Worm (Caenorhabditis elegans) whole organism, late embryonic: ENCODE results near the gene T26A8.4.
"Not testable (repeated sequence)": the region's sequence is repeated elsewhere in the genome, so short reads cannot be mapped to it uniquely, and the experiment has no call there.

Experiments used
- C38D4.7 ChIP-seq: fragments of 200-800 bp; sonication (Bioruptor generic); optimal IDR thresholded peaks from 2 replicates; lab custom pipeline; 2018; ENCODE audit warnings: mild to moderate bottlenecking, missing genetic modification characterization, moderate library complexity, missing compliant biosample characterization
- F13H6.1 ChIP-seq: sonication (generic microtip); optimal IDR thresholded peaks from 2 replicates; lab custom pipeline; 2016; ENCODE audit warnings: missing genetic modification characterization, missing compliant biosample characterization
- K02D7.2 ChIP-seq: sonication (generic microtip); optimal IDR thresholded peaks from 2 replicates; lab custom pipeline; 2017; ENCODE audit warnings: mild to moderate bottlenecking, missing genetic modification characterization, missing compliant biosample characterization
- K09A11.1 ChIP-seq: sonication (generic microtip); optimal IDR thresholded peaks from 2 replicates; lab custom pipeline; 2017; ENCODE audit warnings: antibody characterized with exemption, mild to moderate bottlenecking, missing genetic modification characterization, missing compliant biosample characterization; ENCODE audit not compliant: insufficient read depth
- T23F11.4 ChIP-seq: fragments of 200-800 bp; sonication (Bioruptor generic); optimal IDR thresholded peaks from 2 replicates; lab custom pipeline; 2018; ENCODE audit warnings: mild to moderate bottlenecking, missing genetic modification characterization, missing compliant biosample characterization
- Y22D7AL.16 ChIP-seq: sonication (generic microtip); optimal IDR thresholded peaks from 2 replicates; lab custom pipeline; 2016; ENCODE audit warnings: missing genetic modification characterization, missing compliant biosample characterization
- ama-1 ChIP-seq: fragments of 150-350 bp; optimal IDR thresholded peaks from 2 replicates; lab custom pipeline; 2014
- ceh-14 ChIP-seq: sonication (generic microtip); optimal IDR thresholded peaks from 2 replicates; lab custom pipeline; 2016; ENCODE audit warnings: missing genotype, missing genetic modification characterization, missing compliant biosample characterization
- ceh-18 ChIP-seq: sonication (generic microtip); optimal IDR thresholded peaks from 2 replicates; lab custom pipeline; 2016; ENCODE audit warnings: missing genetic modification characterization, missing compliant biosample characterization
- ceh-19 ChIP-seq: fragments of 200-800 bp; sonication (Bioruptor generic); optimal IDR thresholded peaks from 2 replicates; lab custom pipeline; 2018; ENCODE audit warnings: mild to moderate bottlenecking, missing genetic modification characterization, missing compliant biosample characterization
- ceh-2 ChIP-seq: sonication (generic microtip); optimal IDR thresholded peaks from 2 replicates; lab custom pipeline; 2016; ENCODE audit warnings: missing genotype, missing genetic modification characterization, missing compliant biosample characterization
- ceh-30 ChIP-seq: fragments of 150-350 bp; optimal IDR thresholded peaks from 2 replicates; lab custom pipeline; 2014; ENCODE audit warnings: missing biosample characterization, missing genetic modification characterization
- ceh-31 ChIP-seq: sonication (generic microtip); optimal IDR thresholded peaks from 2 replicates; lab custom pipeline; 2016; ENCODE audit warnings: missing genetic modification characterization, missing compliant biosample characterization
- ceh-34 ChIP-seq: sonication (generic microtip); optimal IDR thresholded peaks from 2 replicates; lab custom pipeline; 2016; ENCODE audit warnings: mild to moderate bottlenecking, missing genetic modification characterization, missing compliant biosample characterization
- ceh-45 ChIP-seq: fragments of 200-800 bp; sonication (Bioruptor generic); IDR thresholded peaks from 2 replicates; pipeline ENCODE4 v1.3.6; 2022; ENCODE audit warnings: missing genetic modification reagents, missing genetic modification characterization, missing compliant biosample characterization
- ceh-6 ChIP-seq: fragments of 200-800 bp; sonication (Bioruptor generic); optimal IDR thresholded peaks from 2 replicates; lab custom pipeline; 2018; ENCODE audit warnings: mild to moderate bottlenecking, missing genetic modification characterization, missing compliant biosample characterization
- ceh-9 ChIP-seq: sonication (generic microtip); optimal IDR thresholded peaks from 2 replicates; lab custom pipeline; 2016; ENCODE audit warnings: mild to moderate bottlenecking, missing genetic modification characterization, inconsistent platforms, missing compliant biosample characterization
- dmd-4 ChIP-seq: sonication (generic microtip); optimal IDR thresholded peaks from 2 replicates; lab custom pipeline; 2016; ENCODE audit warnings: borderline replicate concordance, missing genetic modification characterization, missing compliant biosample characterization
- dve-1 ChIP-seq: sonication (generic microtip); optimal IDR thresholded peaks from 2 replicates; lab custom pipeline; 2017; ENCODE audit warnings: antibody characterized with exemption, mild to moderate bottlenecking, missing genetic modification characterization, missing compliant biosample characterization
- elt-2 ChIP-seq: sonication (generic microtip); optimal IDR thresholded peaks from 2 replicates; lab custom pipeline; 2016; ENCODE audit warnings: missing genetic modification reagents, missing genetic modification characterization, missing compliant biosample characterization
- ets-4 ChIP-seq: sonication (generic microtip); optimal IDR thresholded peaks from 2 replicates; lab custom pipeline; 2016; ENCODE audit warnings: missing genetic modification characterization, missing compliant biosample characterization
- fkh-6 ChIP-seq: sonication (generic microtip); optimal IDR thresholded peaks from 2 replicates; lab custom pipeline; 2016; ENCODE audit warnings: missing genetic modification characterization, missing compliant biosample characterization
- hlh-15 ChIP-seq: sonication (generic microtip); optimal IDR thresholded peaks from 2 replicates; lab custom pipeline; 2016; ENCODE audit warnings: missing genetic modification characterization, missing compliant biosample characterization
- hlh-6 ChIP-seq: sonication (generic microtip); optimal IDR thresholded peaks from 2 replicates; lab custom pipeline; 2016; ENCODE audit warnings: missing genotype, missing genetic modification characterization, missing compliant biosample characterization
- lim-6 ChIP-seq: sonication (generic microtip); optimal IDR thresholded peaks from 2 replicates; lab custom pipeline; 2016; ENCODE audit warnings: missing genetic modification characterization, missing compliant biosample characterization
- mec-3 ChIP-seq: sonication (generic microtip); optimal IDR thresholded peaks from 2 replicates; lab custom pipeline; 2016; ENCODE audit warnings: borderline replicate concordance, missing genetic modification characterization, missing compliant biosample characterization
- nfya-1 ChIP-seq: sonication (generic microtip); optimal IDR thresholded peaks from 2 replicates; lab custom pipeline; 2017; ENCODE audit warnings: missing genetic modification characterization, mild to moderate bottlenecking, missing compliant biosample characterization, antibody characterized with exemption, moderate library complexity
- pqm-1 ChIP-seq: sonication (generic microtip); optimal IDR thresholded peaks from 2 replicates; lab custom pipeline; 2016; ENCODE audit warnings: missing genetic modification characterization, missing compliant biosample characterization
- pros-1 ChIP-seq: fragments of 150-350 bp; optimal IDR thresholded peaks from 2 replicates; lab custom pipeline; 2014; ENCODE audit warnings: missing biosample characterization, missing genetic modification reagents, missing genetic modification characterization
- ref-2 ChIP-seq: sonication (generic microtip); optimal IDR thresholded peaks from 2 replicates; lab custom pipeline; 2016; ENCODE audit warnings: missing genetic modification characterization, missing compliant biosample characterization
- syd-9 ChIP-seq: sonication (generic microtip); optimal IDR thresholded peaks from 2 replicates; lab custom pipeline; 2016; ENCODE audit warnings: mild to moderate bottlenecking, missing genetic modification characterization, moderate library complexity, missing compliant biosample characterization
- ttx-3 ChIP-seq: sonication (generic microtip); optimal IDR thresholded peaks from 2 replicates; lab custom pipeline; 2016; ENCODE audit warnings: missing genetic modification reagents, missing genetic modification characterization, missing compliant biosample characterization
- unc-42 ChIP-seq: sonication (generic microtip); optimal IDR thresholded peaks from 2 replicates; lab custom pipeline; 2016; ENCODE audit warnings: missing genotype, missing genetic modification characterization, missing compliant biosample characterization
- unc-55 ChIP-seq: sonication (generic microtip); optimal IDR thresholded peaks from 2 replicates; lab custom pipeline; 2017; ENCODE audit warnings: missing biosample characterization, missing genetic modification reagents, missing genetic modification characterization
- zip-5 ChIP-seq: sonication (generic microtip); optimal IDR thresholded peaks from 2 replicates; lab custom pipeline; 2016; ENCODE audit warnings: missing genetic modification characterization, missing compliant biosample characterization

T26A8.4 gene

DNA sequence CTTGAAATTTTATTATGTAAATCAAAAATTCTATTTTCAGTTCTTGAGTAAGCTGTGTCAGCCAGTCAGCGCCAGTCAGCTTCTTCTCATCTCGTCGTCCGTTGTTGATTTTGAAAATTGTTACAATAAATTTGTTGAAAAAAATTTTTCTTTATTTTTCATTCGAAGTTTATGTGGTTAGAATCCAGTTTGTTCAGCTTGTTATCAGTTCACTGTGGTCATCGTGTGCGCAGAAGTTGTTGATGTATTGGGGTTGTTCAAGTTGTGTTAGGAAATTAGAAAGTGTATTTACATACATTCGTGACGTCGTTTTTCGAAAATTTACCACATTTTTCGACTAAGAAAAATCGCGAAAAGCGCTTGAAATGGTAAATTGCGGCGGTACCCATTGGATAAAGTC, 34.9 kb downstream of the T26A8.4 start:
- no peak for TF ChIP-seq elt-2
- no peak for TF ChIP-seq ceh-30
- no peak for TF ChIP-seq ceh-2 (tag; lab: Kevin White, UChicago)
- TF ChIP-seq ceh-18 (tag; lab: Kevin White, UChicago): no peak
- no peak for TF ChIP-seq hlh-15 (tag; lab: Kevin White, UChicago)

DNA sequence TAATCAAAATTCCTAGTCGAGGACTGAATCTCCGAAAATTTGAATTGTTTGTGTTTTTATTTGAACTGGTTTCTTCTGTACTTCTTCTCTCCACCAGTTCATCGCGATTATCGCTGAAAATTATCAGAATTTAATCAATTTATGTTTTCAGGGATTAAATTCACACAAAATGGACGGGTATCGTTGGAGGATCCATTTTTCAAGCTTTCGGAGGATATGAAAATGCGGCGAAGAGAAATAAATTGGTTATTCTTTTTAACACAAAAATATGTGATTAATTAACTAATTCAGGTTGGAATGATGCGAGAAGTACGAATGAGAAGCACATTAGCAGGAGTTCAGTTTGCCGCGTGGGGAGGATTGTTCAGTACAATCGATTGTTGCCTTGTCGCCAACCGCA, 36.3 kb downstream of the T26A8.4 start, which contains the start of gene timm-17B.2:
Gene timm-17B.2, plus strand, starts transcription at position 301 of the 400 bp plus-strand sequence.
- TF ChIP-seq unc-55 (GFP tag; lab: Kevin White, UChicago): no peak
- no peak for TF ChIP-seq ceh-45 (GFP tag; lab: Robert Waterston, UW)
- no peak for TF ChIP-seq ceh-31
- no peak for TF ChIP-seq ceh-34 (tag; lab: Kevin White, UChicago)
- TF ChIP-seq ama-1 (lab: Kevin White, UChicago): no peak
- no peak for TF ChIP-seq hlh-6 (tag; lab: Kevin White, UChicago)
- no peak for TF ChIP-seq dmd-4 (tag; lab: Kevin White, UChicago)
- no peak for TF ChIP-seq ceh-18 (tag; lab: Kevin White, UChicago)
- TF ChIP-seq syd-9: no peak
- no peak for TF ChIP-seq ceh-30
- TF ChIP-seq K02D7.2 (tag; lab: Kevin White, UChicago): no peak
- TF ChIP-seq ceh-2 (tag; lab: Kevin White, UChicago): no peak
- TF ChIP-seq T23F11.4: no peak
- TF ChIP-seq nfya-1 (tag; lab: Kevin White, UChicago): no peak

DNA sequence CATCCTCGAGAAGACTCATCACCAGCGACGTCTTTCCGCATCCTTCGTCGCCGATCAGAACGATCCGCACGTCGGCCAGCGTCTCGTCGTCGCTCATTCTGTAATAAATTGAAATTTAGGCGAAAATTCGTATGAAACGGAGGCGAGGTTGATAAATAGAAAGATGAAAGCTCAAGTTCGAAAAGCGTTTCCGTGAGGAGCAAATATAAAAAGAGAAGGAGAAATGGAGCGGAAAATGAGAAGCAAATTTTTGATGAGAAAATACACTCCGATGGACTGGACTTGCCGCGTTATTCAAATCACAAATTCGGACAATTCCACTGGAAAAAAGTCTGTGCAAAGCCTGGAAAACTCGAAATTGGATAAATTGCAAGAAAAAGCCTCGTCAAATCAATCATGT, 38.6 kb downstream of the T26A8.4 start, which contains the start of gene D2096.11:
Gene D2096.11, minus strand, starts transcription at position 101 of the 400 bp plus-strand sequence.
- TF ChIP-seq ceh-14 (tag; lab: Kevin White, UChicago) (no peak), ceh-19 (GFP tag; lab: Kevin White, UChicago) (no peak), zip-5 (tag; lab: Kevin White, UChicago) (no peak), C38D4.7 (GFP tag; lab: Kevin White, UChicago) (no peak), ref-2 (no peak), ceh-45 (GFP tag; lab: Robert Waterston, UW) (no peak), T23F11.4 (no peak), dve-1 (no peak), hlh-6 (tag; lab: Kevin White, UChicago) (no peak), mec-3 (tag; lab: Kevin White, UChicago) (no peak), ceh-6 (no peak)

DNA sequence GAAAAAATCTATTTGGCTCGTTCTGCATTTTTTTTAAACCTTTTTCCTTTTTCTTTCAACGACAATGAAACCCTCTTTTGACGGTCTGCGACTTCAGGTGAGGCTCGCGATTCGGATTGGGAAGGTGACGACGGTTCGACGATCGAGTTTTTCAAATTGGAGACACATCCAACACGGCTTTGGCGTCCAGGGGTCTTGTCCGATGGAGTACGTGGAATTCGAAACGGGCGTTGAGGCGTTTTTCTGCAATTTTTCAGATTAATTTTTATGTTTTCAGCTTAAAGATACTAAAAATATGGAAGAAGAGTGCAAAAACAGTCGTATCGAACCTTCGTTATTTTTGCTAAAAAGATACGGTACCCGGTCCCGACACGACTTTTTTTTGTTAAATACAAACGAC, 43.6 kb downstream of the T26A8.4 start, which contains the start of gene D2096.10:
Gene D2096.10, minus strand, starts transcription at position 101 of the 400 bp plus-strand sequence.
- not testable (repeated sequence) for TF ChIP-seq syd-9; ceh-9 (tag; lab: Kevin White, UChicago); Y22D7AL.16 (tag; lab: Kevin White, UChicago)

DNA sequence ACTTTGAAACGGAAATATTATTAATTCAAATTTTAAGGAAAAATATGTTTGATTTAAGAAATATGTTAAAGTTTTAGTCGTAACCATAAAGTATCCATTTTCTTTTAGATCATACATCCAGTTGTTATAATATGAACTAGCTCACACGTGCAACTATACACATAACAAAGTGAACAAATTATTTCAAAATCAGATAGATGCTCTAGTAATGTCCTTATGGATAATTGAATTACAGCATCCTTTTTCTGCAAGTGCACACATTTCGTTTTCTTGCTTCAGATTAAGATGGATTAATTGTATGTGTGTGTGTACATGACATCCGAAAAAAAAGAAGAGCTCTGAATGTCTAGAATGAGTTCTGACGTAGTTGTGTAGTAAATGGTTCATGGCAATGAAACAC, 47.0 kb downstream of the T26A8.4 start:
- TF ChIP-seq pros-1 (tag; lab: Kevin White, UChicago) (no peak), ets-4 (tag; lab: Kevin White, UChicago) (no peak), unc-55 (GFP tag; lab: Kevin White, UChicago) (no peak), unc-42 (tag; lab: Kevin White, UChicago) (peak; percentile 45), ttx-3 (tag; lab: Kevin White, UChicago) (no peak), pqm-1 (tag; lab: Kevin White, UChicago) (no peak)

DNA sequence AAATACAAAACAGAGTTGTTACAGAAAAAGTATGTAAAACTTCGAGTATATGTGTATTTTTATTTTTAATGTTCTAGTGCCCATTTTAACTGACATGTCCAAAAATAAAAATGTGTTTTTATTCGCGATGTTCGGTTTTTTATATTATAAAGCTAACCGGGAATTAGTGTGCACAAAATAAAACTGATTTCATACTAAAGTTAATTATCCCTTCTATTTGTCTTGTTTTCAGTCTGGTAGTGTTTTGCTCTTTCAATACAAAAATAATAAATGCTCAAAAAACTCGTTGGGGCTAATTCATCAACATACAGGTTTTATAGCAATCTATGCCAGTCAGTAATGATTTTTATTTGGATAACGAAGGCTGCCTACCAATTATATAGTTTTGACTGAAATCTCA, 48.0 kb downstream of the T26A8.4 start:
- TF ChIP-seq lim-6 (tag; lab: Kevin White, UChicago) (no peak), K09A11.1 (no peak), fkh-6 (tag; lab: Kevin White, UChicago) (no peak), F13H6.1 (tag; lab: Kevin White, UChicago) (no peak), ceh-30 (no peak), ama-1 (lab: Kevin White, UChicago) (no peak)
